Worm (Caenorhabditis elegans) whole organism, L3 larva: ENCODE measurements around the gene Y57A10A.31.

ENCODE experiments used
- ceh-16 ChIP-seq: sonication (generic microtip); optimal IDR thresholded peaks from 2 replicates; lab custom pipeline; 2017; ENCODE audit warnings: missing biosample characterization, missing genetic modification characterization
- elt-3 ChIP-seq, 3 experiments: fragments of 150-350 bp in 1 of 3; sonication (generic microtip) in 2 of 3; optimal IDR thresholded peaks; 2 replicates in 2 of 3; 4 replicates in 1 of 3; lab custom pipeline; 2014 to 2017; ENCODE audit warnings: missing biosample characterization in 3 of 3, missing genetic modification characterization in 3 of 3
- mdl-1 ChIP-seq: fragments of 150-350 bp; optimal IDR thresholded peaks from 2 replicates; lab custom pipeline; 2014; ENCODE audit warnings: missing biosample characterization, missing genetic modification characterization
- nfya-1 ChIP-seq: sonication (generic microtip); optimal IDR thresholded peaks from 2 replicates; lab custom pipeline; 2017; ENCODE audit warnings: missing genetic modification characterization, mild to moderate bottlenecking, missing compliant biosample characterization, antibody characterized with exemption, moderate library complexity; ENCODE audit not compliant: insufficient read depth
- nhr-28 ChIP-seq: fragments of 150-350 bp; optimal IDR thresholded peaks from 2 replicates; lab custom pipeline; 2014; ENCODE audit warnings: missing biosample characterization, missing genetic modification characterization
- snpc-4 ChIP-seq: fragments of 150-350 bp; optimal IDR thresholded peaks from 2 replicates; lab custom pipeline; 2014; ENCODE audit warnings: missing biosample characterization, missing genetic modification characterization

DNA sequence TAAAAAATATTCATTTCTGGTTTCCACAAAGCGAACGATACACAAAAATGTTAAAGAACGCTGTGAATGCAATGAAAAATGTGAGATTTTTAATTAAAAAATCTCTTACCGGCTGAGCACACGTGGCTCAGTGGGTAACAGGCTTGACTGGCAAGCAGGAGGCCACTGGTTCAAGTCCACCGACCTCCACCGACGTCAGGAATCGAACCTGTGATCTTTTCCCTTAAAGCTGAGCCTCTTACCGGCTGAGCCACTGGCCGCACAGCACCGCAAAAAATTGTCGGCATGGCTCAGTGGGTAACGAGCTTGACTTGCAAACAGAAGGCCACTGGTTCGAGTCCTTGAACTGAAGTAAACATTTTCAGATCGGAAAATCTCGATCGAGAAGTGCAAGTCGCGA is 55.6 kb downstream of the Y57A10A.31 start, which contains the start of gene C44C11.6:
- TF ChIP-seq mdl-1 (tag; lab: Kevin White, UChicago) = no peak
- TF ChIP-seq ceh-16 (tag; lab: Kevin White, UChicago) = no peak
- no peak for TF ChIP-seq nfya-1 (tag; lab: Kevin White, UChicago)
- TF ChIP-seq snpc-4 = no peak
- no peak for TF ChIP-seq nhr-28 (tag; lab: Kevin White, UChicago)
- no peak for TF ChIP-seq elt-3 (tag; optimal IDR thresholded peaks at IDR 0.05; lab: Kevin White, UChicago)
